Fruit fly (Drosophila melanogaster) whole organism, embryonic: Measurements from ENCODE around the gene Glg1.

Source experiments
- Aef1 ChIP-seq: fragments of 200-800 bp; sonication (Bioruptor generic); IDR thresholded peaks from 3 replicates; pipeline ENCODE4 v1.3.6; 2022; ENCODE audit warnings: missing biosample characterization, missing genetic modification characterization
- Atf-2 ChIP-seq: fragments of 200-800 bp; sonication (Bioruptor generic); optimal IDR thresholded peaks from 2 replicates; lab custom pipeline; 2016; ENCODE audit warnings: missing biosample characterization, missing genetic modification characterization
- CG10267 ChIP-seq: fragments of 200-800 bp; sonication (Bioruptor generic); optimal IDR thresholded peaks from 2 replicates; lab custom pipeline; 2018; ENCODE audit warnings: missing biosample characterization, mild to moderate bottlenecking, missing genetic modification characterization, moderate library complexity
- CG11504 ChIP-seq: fragments of 200-800 bp; sonication (Bioruptor generic); optimal IDR thresholded peaks from 3 replicates; lab custom pipeline; 2019; ENCODE audit warnings: missing biosample characterization, mild to moderate bottlenecking, missing genetic modification characterization, moderate library complexity
- CG12299 ChIP-seq: fragments of 200-800 bp; sonication (Bioruptor generic); optimal IDR thresholded peaks from 2 replicates; lab custom pipeline; 2018; ENCODE audit warnings: missing biosample characterization, mild to moderate bottlenecking, missing genetic modification characterization
- CG13424 ChIP-seq: fragments of 200-800 bp; sonication (Bioruptor generic); optimal IDR thresholded peaks from 2 replicates; lab custom pipeline; 2019; ENCODE audit warnings: missing biosample characterization, mild to moderate bottlenecking, missing genetic modification characterization, moderate library complexity
- CG17568 ChIP-seq: fragments of 200-800 bp; sonication (Bioruptor generic); optimal IDR thresholded peaks from 2 replicates; lab custom pipeline; 2018; ENCODE audit warnings: missing biosample characterization, mild to moderate bottlenecking, missing genetic modification characterization, moderate library complexity
- CG1792 ChIP-seq: fragments of 200-800 bp; sonication (Bioruptor generic); optimal IDR thresholded peaks from 2 replicates; lab custom pipeline; 2016; ENCODE audit warnings: missing biosample characterization, missing genetic modification characterization
- CG2199 ChIP-seq: fragments of 200-800 bp; sonication (Bioruptor generic); IDR thresholded peaks from 3 replicates; pipeline ENCODE4 v1.3.6; 2022; ENCODE audit warnings: missing biosample characterization, missing genetic modification characterization
- CG2678 ChIP-seq: fragments of 200-800 bp; sonication (Bioruptor generic); optimal IDR thresholded peaks from 3 replicates; lab custom pipeline; 2019; ENCODE audit warnings: missing biosample characterization, mild to moderate bottlenecking, missing genetic modification characterization, moderate library complexity
- CG30020 ChIP-seq: fragments of 200-800 bp; optimal IDR thresholded peaks from 2 replicates; lab custom pipeline; 2019; ENCODE audit warnings: missing biosample characterization, mild to moderate bottlenecking, missing genetic modification characterization, moderate library complexity
- CG31224 ChIP-seq: fragments of 200-800 bp; sonication (Bioruptor generic); IDR thresholded peaks from 2 replicates; pipeline ENCODE4 v1.3.6; 2022; ENCODE audit warnings: missing biosample characterization, missing genetic modification characterization
- CG3995 ChIP-seq: fragments of 200-800 bp; sonication (Bioruptor generic); optimal IDR thresholded peaks from 3 replicates; lab custom pipeline; 2016; ENCODE audit warnings: missing biosample characterization, missing genetic modification characterization
- CG6854 ChIP-seq: fragments of 200-800 bp; sonication (Bioruptor generic); optimal IDR thresholded peaks from 3 replicates; lab custom pipeline; 2017; ENCODE audit warnings: missing biosample characterization, mild to moderate bottlenecking, missing genetic modification characterization
- CG7963 ChIP-seq: fragments of 200-800 bp; sonication (Bioruptor generic); IDR thresholded peaks from 3 replicates; pipeline ENCODE4 v1.3.6; 2022; ENCODE audit warnings: missing biosample characterization, missing genetic modification characterization; ENCODE audit not compliant: partially characterized antibody
- D19B ChIP-seq: fragments of 200-800 bp; sonication (Bioruptor generic); optimal IDR thresholded peaks from 2 replicates; lab custom pipeline; 2017; ENCODE audit warnings: missing biosample characterization, mild to moderate bottlenecking, missing genetic modification characterization
- Dref ChIP-seq: fragments of 200-800 bp; sonication (Bioruptor generic); IDR thresholded peaks from 2 replicates; pipeline ENCODE4 v1.3.6; 2022; ENCODE audit warnings: missing biosample characterization, missing genetic modification characterization
- HmgD ChIP-seq: fragments of 200-800 bp; sonication (Bioruptor generic); optimal IDR thresholded peaks from 3 replicates; lab custom pipeline; 2016; ENCODE audit warnings: missing biosample characterization, missing genetic modification characterization
- Hmx ChIP-seq: fragments of 200-800 bp; sonication (Bioruptor generic); optimal IDR thresholded peaks from 2 replicates; lab custom pipeline; 2016; ENCODE audit warnings: missing biosample characterization, missing genetic modification characterization
- Hr3 ChIP-seq: fragments of 200-800 bp; sonication (Bioruptor generic); optimal IDR thresholded peaks from 3 replicates; lab custom pipeline; 2016; ENCODE audit warnings: missing biosample characterization, missing genetic modification characterization
- Mad ChIP-seq: fragments of 200-800 bp; sonication (Bioruptor generic); optimal IDR thresholded peaks from 2 replicates; lab custom pipeline; 2016; ENCODE audit warnings: missing biosample characterization, missing genetic modification characterization
- Mrtf ChIP-seq: fragments of 200-800 bp; sonication (Bioruptor generic); IDR thresholded peaks from 3 replicates; pipeline ENCODE4 v1.3.6; 2022; ENCODE audit warnings: missing biosample characterization, missing genetic modification characterization
- Nf-YA ChIP-seq: fragments of 200-800 bp; sonication (Bioruptor generic); IDR thresholded peaks from 2 replicates; pipeline ENCODE4 v1.3.6; 2022; ENCODE audit warnings: missing biosample characterization, missing genetic modification characterization
- Opbp ChIP-seq: fragments of 200-800 bp; sonication (Bioruptor generic); IDR thresholded peaks from 3 replicates; pipeline ENCODE4 v1.3.6; 2022; ENCODE audit warnings: missing biosample characterization, missing genetic modification characterization; ENCODE audit not compliant: partially characterized antibody
- Ptx1 ChIP-seq: fragments of 200-800 bp; sonication (Bioruptor generic); IDR thresholded peaks from 2 replicates; pipeline ENCODE4 v1.3.6; 2022; ENCODE audit warnings: missing biosample characterization, missing genetic modification characterization
- Sox102F ChIP-seq: fragments of 200-800 bp; sonication (Bioruptor generic); optimal IDR thresholded peaks from 2 replicates; lab custom pipeline; 2018; ENCODE audit warnings: missing biosample characterization, mild to moderate bottlenecking, missing genetic modification characterization, moderate library complexity
- Spps ChIP-seq: fragments of 200-800 bp; sonication (Bioruptor generic); optimal IDR thresholded peaks from 2 replicates; lab custom pipeline; 2018; ENCODE audit warnings: missing biosample characterization, mild to moderate bottlenecking, missing genetic modification characterization
- Tbp ChIP-seq: fragments of >200 bp; optimal IDR thresholded peaks from 2 replicates; lab custom pipeline; 2018; ENCODE audit warnings: missing biosample characterization, missing genetic modification characterization
- Xbp1 ChIP-seq: fragments of 200-800 bp; sonication (Bioruptor generic); optimal IDR thresholded peaks from 3 replicates; lab custom pipeline; 2016; ENCODE audit warnings: missing biosample characterization, mild to moderate bottlenecking, missing genetic modification characterization
- YL-1 ChIP-seq: fragments of 200-800 bp; sonication (Bioruptor generic); optimal IDR thresholded peaks from 3 replicates; lab custom pipeline; 2017; ENCODE audit warnings: missing biosample characterization, mild to moderate bottlenecking, missing genetic modification characterization
- ab ChIP-seq: fragments of 200-800 bp; sonication (Bioruptor generic); optimal IDR thresholded peaks from 2 replicates; lab custom pipeline; 2016; ENCODE audit warnings: missing biosample characterization, missing genetic modification characterization
- abd-A ChIP-seq: fragments of 200-800 bp; sonication (Bioruptor generic); optimal IDR thresholded peaks from 3 replicates; lab custom pipeline; 2019; ENCODE audit warnings: missing biosample characterization, mild to moderate bottlenecking, missing genetic modification characterization, moderate library complexity
- cg ChIP-seq: fragments of 200-800 bp; sonication (Bioruptor generic); optimal IDR thresholded peaks from 3 replicates; lab custom pipeline; 2019; ENCODE audit warnings: missing biosample characterization, mild to moderate bottlenecking, missing genetic modification characterization, moderate library complexity
- chinmo ChIP-seq: fragments of 200-800 bp; sonication (Bioruptor generic); IDR thresholded peaks from 4 replicates; pipeline ENCODE4 v1.3.6; 2022; ENCODE audit warnings: missing biosample characterization, missing genetic modification characterization; ENCODE audit not compliant: partially characterized antibody
- fd102C ChIP-seq: fragments of 200-800 bp; sonication (Bioruptor generic); optimal IDR thresholded peaks from 2 replicates; lab custom pipeline; 2018; ENCODE audit warnings: missing biosample characterization, mild to moderate bottlenecking, missing genetic modification characterization, moderate library complexity
- gt ChIP-seq: fragments of 200-800 bp; sonication (Bioruptor generic); IDR thresholded peaks from 2 replicates; pipeline ENCODE4 v1.3.6; 2022; ENCODE audit warnings: missing biosample characterization, missing genetic modification characterization
- hkb ChIP-seq, 2 experiments: fragments of 200-800 bp in 1 of 2; fragments of >200 bp in 1 of 2; sonication (Bioruptor generic) in 1 of 2; IDR thresholded peaks in 1 of 2; optimal IDR thresholded peaks in 1 of 2; 2 replicates each; pipeline versions ENCODE4 v1.3.6 to Lab custom; 2017 to 2022; ENCODE audit warnings: missing biosample characterization in 1 of 2, missing genetic modification characterization in 1 of 2
- kah ChIP-seq: fragments of 200-800 bp; sonication (Bioruptor generic); optimal IDR thresholded peaks from 2 replicates; lab custom pipeline; 2018; ENCODE audit warnings: missing biosample characterization, mild to moderate bottlenecking, missing genetic modification characterization
- scrt ChIP-seq: fragments of 200-800 bp; sonication (Bioruptor generic); optimal IDR thresholded peaks from 2 replicates; lab custom pipeline; 2018; ENCODE audit warnings: missing biosample characterization, mild to moderate bottlenecking, missing genetic modification characterization, moderate library complexity
- sna ChIP-seq: fragments of 200-800 bp; sonication (Bioruptor generic); IDR thresholded peaks from 2 replicates; pipeline ENCODE4 v1.3.6; 2022; ENCODE audit warnings: missing biosample characterization, missing genetic modification characterization; ENCODE audit not compliant: partially characterized antibody
- stwl ChIP-seq: fragments of 200-800 bp; sonication (Bioruptor generic); optimal IDR thresholded peaks from 3 replicates; lab custom pipeline; 2018; ENCODE audit warnings: missing biosample characterization, mild to moderate bottlenecking, missing genetic modification characterization, moderate library complexity
- sug ChIP-seq: fragments of 200-800 bp; optimal IDR thresholded peaks from 2 replicates; lab custom pipeline; 2019; ENCODE audit warnings: missing biosample characterization, mild to moderate bottlenecking, missing genetic modification characterization, moderate library complexity
- unc-4 ChIP-seq: fragments of 200-800 bp; sonication (Bioruptor generic); IDR thresholded peaks from 2 replicates; pipeline ENCODE4 v1.3.6; 2022; ENCODE audit warnings: missing biosample characterization, missing genetic modification characterization; ENCODE audit not compliant: partially characterized antibody
- vnd ChIP-seq: fragments of 200-800 bp; sonication (Bioruptor generic); IDR thresholded peaks from 3 replicates; pipeline ENCODE4 v1.3.6; 2022; ENCODE audit warnings: missing biosample characterization, missing genetic modification characterization; ENCODE audit not compliant: partially characterized antibody
- wdn ChIP-seq: fragments of 200-800 bp; sonication (Bioruptor generic); IDR thresholded peaks from 2 replicates; pipeline ENCODE4 v1.3.6; 2022; ENCODE audit warnings: missing biosample characterization, missing genetic modification characterization
- zfh1 ChIP-seq: fragments of 200-800 bp; sonication (Bioruptor generic); IDR thresholded peaks from 3 replicates; pipeline ENCODE4 v1.3.6; 2022; ENCODE audit warnings: missing biosample characterization, missing genetic modification characterization

Gene Glg1

DNA sequence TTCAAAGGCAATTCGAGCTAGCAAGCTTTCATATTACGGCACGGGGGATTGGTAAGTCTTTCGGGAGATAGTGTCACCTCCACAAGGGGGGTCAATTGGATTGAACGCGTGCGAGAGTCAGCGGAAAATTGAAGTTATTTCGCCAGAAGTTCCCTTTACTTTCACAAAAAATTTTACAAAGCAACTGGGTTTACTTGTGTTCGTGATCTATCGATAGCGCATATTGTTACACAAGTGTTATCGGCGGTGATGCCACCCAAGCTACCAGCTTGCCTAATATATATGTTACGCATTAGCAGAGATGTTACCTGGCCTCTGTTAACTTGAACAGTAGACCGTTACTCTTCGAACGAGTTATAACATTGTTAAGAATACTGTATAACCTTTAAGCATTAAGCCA, 47.4 kb upstream of the Glg1 start, which contains the start of gene Wnk (continued):
- TF ChIP-seq cg (GFP tag; lab: Kevin White, UChicago) (peak; percentile 70), CG7963 (peak; percentile 75; the same call in 2 of the 3 replicates), Dref (GFP tag; lab: Robert Waterston, UW) (peak; percentile 86), scrt (GFP tag; lab: Kevin White, UChicago) (no peak), CG30020 (peak; percentile 36), hkb (optimal IDR thresholded peaks at IDR 0.05; lab: Kevin White, UChicago) (no peak), hkb (GFP tag; IDR thresholded peaks at IDR 0.05; lab: Robert Waterston, UW) (no peak), chinmo (GFP tag; lab: Robert Waterston, UW) (peak; percentile 80; the same call in 1 of the 4 replicates), unc-4 (GFP tag; lab: Robert Waterston, UW) (peak; percentile 81), CG3995 (peak; percentile 78)

DNA sequence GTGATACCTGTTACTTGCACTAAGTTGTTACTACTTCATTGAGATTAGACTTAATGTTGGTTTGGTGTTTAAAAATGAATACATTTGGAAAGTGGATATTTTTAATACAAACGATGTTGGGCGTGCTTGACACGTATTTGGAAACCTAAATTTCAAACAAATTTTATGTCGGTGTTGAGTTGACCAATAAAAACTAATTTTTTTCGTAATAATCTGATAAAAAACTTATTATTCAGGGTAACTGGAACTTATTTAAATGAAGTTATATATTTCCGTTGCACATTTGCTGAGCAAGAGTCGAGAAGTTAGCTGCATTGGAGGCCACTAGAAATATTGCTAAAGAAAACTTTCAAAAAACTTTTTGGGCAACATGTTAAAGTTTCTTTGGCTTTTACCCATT, 34.7 kb upstream of the Glg1 start, which contains the start of gene CG33290:
Gene CG33290 (plus strand): TSS at position 301 of the 400 bp plus-strand sequence.
- TF ChIP-seq CG1792 (no peak), Opbp (GFP tag; lab: Robert Waterston, UW) (no peak), Mad (GFP tag; lab: Kevin White, UChicago) (no peak), sug (no peak), Aef1 (no peak), CG2678 (tag; lab: Kevin White, UChicago) (no peak), Xbp1 (GFP tag; lab: Kevin White, UChicago) (no peak), wdn (GFP tag; lab: Robert Waterston, UW) (no peak), Hmx (GFP tag; lab: Kevin White, UChicago) (no peak), Sox102F (GFP tag; lab: Kevin White, UChicago) (no peak), vnd (GFP tag; lab: Robert Waterston, UW) (no peak), CG12299 (tag; lab: Kevin White, UChicago) (no peak), gt (no peak), Spps (tag; lab: Kevin White, UChicago) (no peak), Atf-2 (GFP tag; lab: Kevin White, UChicago) (no peak), Tbp (GFP tag; lab: Kevin White, UChicago) (no peak), abd-A (no peak), CG6854 (GFP tag; lab: Kevin White, UChicago) (no peak)

DNA sequence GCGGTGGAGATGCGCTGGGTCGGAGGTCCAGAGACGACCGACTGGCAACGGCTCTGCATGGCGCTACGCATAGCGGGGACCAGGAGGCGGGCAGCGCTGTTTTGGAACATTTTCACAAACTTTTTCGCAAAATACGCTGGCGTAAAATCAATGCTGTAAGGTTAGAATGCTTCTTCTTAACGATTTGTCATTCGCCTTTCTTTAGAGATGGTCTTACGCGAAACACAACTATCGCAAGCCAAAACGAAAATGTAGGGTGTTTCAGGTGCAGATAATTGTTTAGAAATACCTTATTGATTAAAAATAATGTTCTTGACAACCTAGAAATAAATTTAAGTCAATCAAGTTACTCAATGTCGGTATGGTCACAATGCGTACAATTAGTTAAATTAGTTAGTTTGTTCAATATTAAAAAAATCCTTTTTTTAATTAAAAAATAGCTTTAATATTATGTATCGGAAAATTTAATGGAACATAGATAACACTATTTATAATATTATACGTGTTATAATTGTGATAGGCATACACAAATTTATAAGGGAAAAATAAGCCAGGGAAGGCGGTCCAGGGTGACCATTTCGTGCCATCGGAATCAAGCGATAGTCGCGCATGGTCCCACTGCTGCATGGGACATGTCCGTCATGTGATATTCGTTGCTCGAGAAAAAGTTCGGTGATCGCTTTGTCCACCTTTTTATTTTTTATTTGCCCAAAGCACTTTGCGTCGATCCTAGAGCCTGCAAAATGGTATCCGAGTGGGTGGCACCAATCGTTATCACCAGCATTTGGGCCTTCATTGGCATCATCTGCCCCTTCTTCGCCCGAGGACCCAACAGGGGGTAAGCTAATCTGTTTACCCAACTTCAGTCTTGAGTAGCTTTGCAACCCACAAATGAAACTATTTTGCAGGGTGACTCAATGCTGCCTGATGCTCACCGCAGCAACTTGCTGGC, 32.2 kb upstream of the Glg1 start, which contains the start of the genes COX8 and VhaM9.7-b:
Gene COX8 (minus strand): TSS at position 203 of the 952 bp plus-strand sequence.
Gene VhaM9.7-b (plus strand): TSS at position 618 of the 952 bp plus-strand sequence.
- TF ChIP-seq stwl (tag; lab: Kevin White, UChicago) (peak; percentile 36), Ptx1 (GFP tag; lab: Robert Waterston, UW) (no peak), CG13424 (tag; lab: Kevin White, UChicago) (peak; percentile 70), kah (GFP tag; lab: Kevin White, UChicago) (peak; percentile 10), Hr3 (peak; percentile 60), Nf-YA (no peak), ab (GFP tag; lab: Kevin White, UChicago) (peak; percentile 32), HmgD (GFP tag; lab: Kevin White, UChicago) (peak; percentile 21), zfh1 (GFP tag; lab: Robert Waterston, UW) (peak; percentile 80), CG31224 (GFP tag; lab: Robert Waterston, UW) (peak; percentile 8; the same call in 1 of the 2 replicates), fd102C (GFP tag; lab: Kevin White, UChicago) (no peak), YL-1 (GFP tag; lab: Kevin White, UChicago) (peak; percentile 86), CG11504 (tag; lab: Kevin White, UChicago) (no peak), CG10267 (tag; lab: Kevin White, UChicago) (peak; percentile 62), CG17568 (no peak), Mrtf (GFP tag; lab: Robert Waterston, UW) (no peak), sna (GFP tag; lab: Robert Waterston, UW) (no peak; the same call in 1 of the 2 replicates), CG2199 (GFP tag; lab: Robert Waterston, UW) (peak; percentile 57; the same call in 1 of the 3 replicates), D19B (peak; percentile 21)
